Fruit fly (Drosophila melanogaster) whole organism, embryonic: Measurements from ENCODE around the gene Jhbp12.

ENCODE experiments used
- Atf3 ChIP-seq: fragments of 200-800 bp; sonication (Bioruptor generic); optimal IDR thresholded peaks from 3 replicates; lab custom pipeline; 2016; ENCODE audit warnings: missing biosample characterization, missing genetic modification characterization
- Awh ChIP-seq: fragments of 200-800 bp; sonication (Bioruptor generic); IDR thresholded peaks from 2 replicates; pipeline ENCODE4, ENCODE4 v1.3.6; 2022; ENCODE audit warnings: missing biosample characterization, missing genetic modification characterization
- CG10209 ChIP-seq: fragments of 200-800 bp; sonication (Bioruptor generic); optimal IDR thresholded peaks from 3 replicates; lab custom pipeline; 2017; ENCODE audit warnings: missing biosample characterization, mild to moderate bottlenecking, missing genetic modification characterization, missing genetic modification reagents
- CG13624 ChIP-seq: fragments of 200-800 bp; sonication (Bioruptor generic); optimal IDR thresholded peaks from 2 replicates; lab custom pipeline; 2016; ENCODE audit warnings: missing biosample characterization, missing genetic modification characterization
- CG13894 ChIP-seq: fragments of 200-800 bp; sonication (Bioruptor generic); optimal IDR thresholded peaks from 3 replicates; lab custom pipeline; 2018; ENCODE audit warnings: missing biosample characterization, mild to moderate bottlenecking, missing genetic modification characterization, moderate library complexity
- CG15696 ChIP-seq: fragments of 200-800 bp; sonication (Bioruptor generic); optimal IDR thresholded peaks from 2 replicates; lab custom pipeline; 2019; ENCODE audit warnings: missing biosample characterization, mild to moderate bottlenecking, missing genetic modification characterization, moderate library complexity
- CG17328 ChIP-seq: fragments of 200-800 bp; sonication (Bioruptor generic); IDR thresholded peaks from 2 replicates; pipeline ENCODE4 v1.3.6; 2022; ENCODE audit warnings: missing biosample characterization, missing genetic modification characterization
- CG1832 ChIP-seq: fragments of 200-800 bp; sonication (Bioruptor generic); optimal IDR thresholded peaks from 2 replicates; lab custom pipeline; 2017; ENCODE audit warnings: missing biosample characterization, mild to moderate bottlenecking, missing genetic modification characterization, inconsistent platforms
- CG18619 ChIP-seq: fragments of 200-800 bp; sonication (Bioruptor generic); optimal IDR thresholded peaks from 3 replicates; lab custom pipeline; 2017; ENCODE audit warnings: missing biosample characterization, mild to moderate bottlenecking, missing genetic modification characterization
- CG3726 ChIP-seq: fragments of 200-800 bp; sonication (Bioruptor generic); IDR thresholded peaks from 3 replicates; pipeline ENCODE4, ENCODE4 v1.3.6; 2022; ENCODE audit warnings: missing biosample characterization, missing genetic modification characterization
- CG4404 ChIP-seq: fragments of 200-800 bp; sonication (Bioruptor generic); IDR thresholded peaks from 2 replicates; pipeline ENCODE4 v1.3.6; 2022; ENCODE audit warnings: missing biosample characterization, missing genetic modification characterization
- CG7372 ChIP-seq: fragments of 200-800 bp; sonication (Bioruptor generic); IDR thresholded peaks from 2 replicates; pipeline ENCODE4 v1.3.6; 2022; ENCODE audit warnings: missing biosample characterization, missing genetic modification characterization
- CG7745 ChIP-seq: fragments of 200-800 bp; sonication (Bioruptor generic); optimal IDR thresholded peaks from 2 replicates; lab custom pipeline; 2018; ENCODE audit warnings: missing biosample characterization, mild to moderate bottlenecking, missing genetic modification characterization, moderate library complexity
- CG8388 ChIP-seq: fragments of 200-800 bp; sonication (Bioruptor generic); optimal IDR thresholded peaks from 2 replicates; lab custom pipeline; 2019; ENCODE audit warnings: missing biosample characterization, mild to moderate bottlenecking, missing genetic modification characterization, moderate library complexity
- CG9609 ChIP-seq: fragments of 200-800 bp; sonication (Bioruptor generic); optimal IDR thresholded peaks from 3 replicates; lab custom pipeline; 2016; ENCODE audit warnings: missing biosample characterization, missing genetic modification characterization
- Doc3 ChIP-seq: fragments of 200-800 bp; sonication (Bioruptor generic); IDR thresholded peaks from 3 replicates; pipeline ENCODE4 v1.3.6; 2022; ENCODE audit warnings: missing biosample characterization, missing genetic modification characterization; ENCODE audit not compliant: partially characterized antibody
- Dref ChIP-seq: fragments of 200-800 bp; sonication (Bioruptor generic); IDR thresholded peaks from 2 replicates; pipeline ENCODE4 v1.3.6; 2022; ENCODE audit warnings: missing biosample characterization, missing genetic modification characterization
- Drgx ChIP-seq: fragments of 200-800 bp; sonication (Bioruptor generic); IDR thresholded peaks from 2 replicates; pipeline ENCODE4 v1.3.6; 2022; ENCODE audit warnings: missing biosample characterization, missing genetic modification characterization
- Hey ChIP-seq: fragments of 200-800 bp; sonication (Bioruptor generic); optimal IDR thresholded peaks from 3 replicates; lab custom pipeline; 2018; ENCODE audit warnings: missing biosample characterization, mild to moderate bottlenecking, missing genetic modification characterization
- Jarid2 ChIP-seq: fragments of 200-800 bp; sonication (Bioruptor generic); optimal IDR thresholded peaks from 3 replicates; lab custom pipeline; 2017; ENCODE audit warnings: mild to moderate bottlenecking, missing biosample characterization, missing genetic modification reagents, missing genetic modification characterization
- Lim3 ChIP-seq: fragments of 200-800 bp; sonication (Bioruptor generic); IDR thresholded peaks from 2 replicates; pipeline ENCODE4 v1.3.6; 2022; ENCODE audit warnings: missing biosample characterization, missing genetic modification characterization
- Lpt ChIP-seq: fragments of >200 bp; optimal IDR thresholded peaks from 2 replicates; lab custom pipeline; 2018; ENCODE audit warnings: missing biosample characterization, missing genetic modification characterization
- MTF-1 ChIP-seq: fragments of 200-800 bp; sonication (Bioruptor generic); optimal IDR thresholded peaks from 2 replicates; lab custom pipeline; 2018; ENCODE audit warnings: missing biosample characterization, mild to moderate bottlenecking, missing genetic modification characterization, borderline replicate concordance
- Med ChIP-seq: fragments of 200-800 bp; sonication (Bioruptor generic); peaks from one replicate; lab custom pipeline; 2016; ENCODE audit warnings: missing biosample characterization, missing genetic modification characterization, mild to moderate bottlenecking, inconsistent platforms, moderate library complexity
- Mes4 ChIP-seq: fragments of 200-800 bp; sonication (Bioruptor generic); optimal IDR thresholded peaks from 2 replicates; lab custom pipeline; 2016; ENCODE audit warnings: missing biosample characterization, missing genetic modification characterization
- Nf-YA ChIP-seq: fragments of 200-800 bp; sonication (Bioruptor generic); IDR thresholded peaks from 2 replicates; pipeline ENCODE4 v1.3.6; 2022; ENCODE audit warnings: missing biosample characterization, missing genetic modification characterization
- Nf-YB ChIP-seq: fragments of 200-800 bp; sonication (Bioruptor generic); optimal IDR thresholded peaks from 3 replicates; lab custom pipeline; 2019; ENCODE audit warnings: missing biosample characterization, mild to moderate bottlenecking, missing genetic modification characterization, moderate library complexity
- Oaz ChIP-seq: fragments of 200-800 bp; sonication (Bioruptor generic); IDR thresholded peaks from 2 replicates; pipeline ENCODE4 v1.3.6; 2022; ENCODE audit warnings: missing biosample characterization, missing genetic modification characterization
- Optix ChIP-seq: fragments of 200-800 bp; sonication (Bioruptor generic); IDR thresholded peaks from 3 replicates; pipeline ENCODE4 v1.3.6; 2022; ENCODE audit warnings: missing biosample characterization, missing genetic modification characterization
- Tbp ChIP-seq: fragments of >200 bp; optimal IDR thresholded peaks from 2 replicates; lab custom pipeline; 2018; ENCODE audit warnings: missing biosample characterization, missing genetic modification characterization
- Trl ChIP-seq, 3 experiments: fragments of >200 bp in 2 of 3; fragments of 200-800 bp in 1 of 3; sonication (Bioruptor generic) in 1 of 3; optimal IDR thresholded peaks; 2 replicates in 1 of 3; 3 replicates in 2 of 3; lab custom pipeline; 2016 to 2017; ENCODE audit warnings: missing biosample characterization in 1 of 3, missing genetic modification characterization in 1 of 3
- Xrp1 ChIP-seq: fragments of 200-800 bp; sonication (Bioruptor generic); IDR thresholded peaks from 2 replicates; pipeline ENCODE4 v1.3.6; 2022; ENCODE audit warnings: missing biosample characterization, missing genetic modification characterization
- YL-1 ChIP-seq: fragments of 200-800 bp; sonication (Bioruptor generic); optimal IDR thresholded peaks from 3 replicates; lab custom pipeline; 2017; ENCODE audit warnings: missing biosample characterization, mild to moderate bottlenecking, missing genetic modification characterization
- amos ChIP-seq: fragments of 200-800 bp; sonication (Bioruptor generic); IDR thresholded peaks from 2 replicates; pipeline ENCODE4 v1.3.6; 2022; ENCODE audit warnings: missing biosample characterization, missing genetic modification characterization; ENCODE audit not compliant: partially characterized antibody
- crc ChIP-seq: fragments of 200-800 bp; sonication (Bioruptor generic); optimal IDR thresholded peaks from 2 replicates; lab custom pipeline; 2016; ENCODE audit warnings: missing biosample characterization, missing genetic modification characterization
- croc ChIP-seq: fragments of 200-800 bp; sonication (Bioruptor generic); conservative IDR thresholded peaks from 3 replicates; pipeline ENCODE4 v1.3.6; 2022; ENCODE audit warnings: missing biosample characterization, missing genetic modification characterization
- dan ChIP-seq: fragments of 200-800 bp; sonication (Bioruptor generic); IDR thresholded peaks from 2 replicates; pipeline ENCODE4 v1.3.6; 2022; ENCODE audit warnings: missing biosample characterization, missing genetic modification characterization
- danr ChIP-seq: fragments of 200-800 bp; sonication (Bioruptor generic); IDR thresholded peaks from 2 replicates; pipeline ENCODE4 v1.3.6; 2022; ENCODE audit warnings: missing biosample characterization, missing genetic modification characterization
- dysf ChIP-seq: fragments of 200-800 bp; sonication (Bioruptor generic); IDR thresholded peaks from 3 replicates; pipeline ENCODE4 v1.3.6; 2022; ENCODE audit warnings: missing biosample characterization, missing genetic modification characterization
- eve ChIP-seq, 2 experiments: fragments of >200 bp; optimal IDR thresholded peaks; 2 replicates each; lab custom pipeline; 2017; ENCODE audit warnings: missing biosample characterization in 2 of 2, missing genetic modification characterization in 2 of 2
- fd3F ChIP-seq: fragments of 200-800 bp; sonication (Bioruptor generic); optimal IDR thresholded peaks from 2 replicates; lab custom pipeline; 2018; ENCODE audit warnings: missing biosample characterization, mild to moderate bottlenecking, missing genetic modification characterization, moderate library complexity
- gem ChIP-seq: fragments of 200-800 bp; sonication (Bioruptor generic); optimal IDR thresholded peaks from 2 replicates; lab custom pipeline; 2019; ENCODE audit warnings: missing biosample characterization, mild to moderate bottlenecking, missing genetic modification characterization, moderate library complexity
- h ChIP-seq: fragments of >200 bp; optimal IDR thresholded peaks from 2 replicates; lab custom pipeline; 2017
- kay ChIP-seq: fragments of 200-800 bp; sonication (Bioruptor generic); optimal IDR thresholded peaks from 2 replicates; lab custom pipeline; 2016; ENCODE audit warnings: missing biosample characterization, missing genetic modification characterization
- kni ChIP-seq: fragments of 200-800 bp; sonication (Bioruptor generic); optimal IDR thresholded peaks from 3 replicates; lab custom pipeline; 2017; ENCODE audit warnings: mild to moderate bottlenecking, missing biosample characterization, missing genetic modification reagents, missing genetic modification characterization
- prd ChIP-seq, 3 experiments: fragments of >200 bp in 2 of 3; fragments of 200-800 bp in 1 of 3; sonication (Bioruptor generic) in 1 of 3; optimal IDR thresholded peaks in 2 of 3; IDR thresholded peaks in 1 of 3; 2 replicates in 2 of 3; 3 replicates in 1 of 3; pipeline versions ENCODE4 v1.3.6 to Lab custom; 2017 to 2022; ENCODE audit warnings: missing biosample characterization in 1 of 3, missing genetic modification characterization in 1 of 3
- rib ChIP-seq: fragments of 200-800 bp; sonication (Bioruptor generic); IDR thresholded peaks from 2 replicates; pipeline ENCODE4 v1.3.6; 2022; ENCODE audit warnings: missing biosample characterization, missing genetic modification characterization
- tgo ChIP-seq: fragments of 200-800 bp; sonication (Bioruptor generic); IDR thresholded peaks from 3 replicates; pipeline ENCODE4 v1.3.6; 2022; ENCODE audit warnings: missing biosample characterization, missing genetic modification characterization
- tin ChIP-seq: fragments of 200-800 bp; sonication (Bioruptor generic); optimal IDR thresholded peaks from 3 replicates; lab custom pipeline; 2016; ENCODE audit warnings: missing biosample characterization, missing genetic modification characterization
- wek ChIP-seq: fragments of 200-800 bp; sonication (Bioruptor generic); optimal IDR thresholded peaks from 3 replicates; lab custom pipeline; 2018; ENCODE audit warnings: missing biosample characterization, mild to moderate bottlenecking, missing genetic modification characterization, moderate library complexity

Gene Jhbp12

dm6 chr3R:24543033-24543675 is 18.6 kb downstream of the Jhbp12 start (continued):
- TF ChIP-seq prd (optimal IDR thresholded peaks at IDR 0.05; lab: Kevin White, UChicago) = no peak
- TF ChIP-seq prd (GFP tag; IDR thresholded peaks at IDR 0.05; lab: Robert Waterston, UW) = peak; percentile 96
- TF ChIP-seq CG3726 = peak; percentile 85
- TF ChIP-seq fd3F (GFP tag; lab: Kevin White, UChicago) = peak; percentile 97
- peak; percentile 95 for TF ChIP-seq Drgx (GFP tag; lab: Robert Waterston, UW)
- no peak for TF ChIP-seq Doc3 (GFP tag; lab: Robert Waterston, UW)
- TF ChIP-seq gem (tag; lab: Kevin White, UChicago) = peak; percentile 95
- TF ChIP-seq Xrp1 (GFP tag; lab: Robert Waterston, UW) = peak; percentile 92
- TF ChIP-seq CG17328 (GFP tag; lab: Robert Waterston, UW) = peak; percentile 94
- TF ChIP-seq eve (GFP tag; optimal IDR thresholded peaks at IDR 0.05; lab: Kevin White, UChicago) = no peak
- peak; percentile 53 for TF ChIP-seq CG15696 (tag; lab: Kevin White, UChicago)
- TF ChIP-seq Nf-YB (GFP tag; lab: Kevin White, UChicago) = peak; percentile 85
- TF ChIP-seq MTF-1 (GFP tag; lab: Kevin White, UChicago) = peak; percentile 31
- TF ChIP-seq kay (GFP tag; lab: Kevin White, UChicago) = peak; percentile 76
- no peak for TF ChIP-seq amos (GFP tag; lab: Robert Waterston, UW)
- no peak for TF ChIP-seq dan
- no peak for TF ChIP-seq CG7745 (tag; lab: Kevin White, UChicago)
- no peak for TF ChIP-seq Trl (optimal IDR thresholded peaks at IDR 0.05; lab: Kevin White, UChicago)
- peak; percentile 79 for TF ChIP-seq Trl (GFP tag; optimal IDR thresholded peaks at IDR 0.05; lab: Kevin White, UChicago)
- TF ChIP-seq Mes4 (GFP tag; lab: Kevin White, UChicago) = peak; percentile 71
- no peak for TF ChIP-seq CG13624 (GFP tag; lab: Kevin White, UChicago)
- peak; percentile 90 for TF ChIP-seq CG13894
- TF ChIP-seq CG18619 = peak; percentile 91
- peak; percentile 77 for TF ChIP-seq Atf3 (GFP tag; lab: Kevin White, UChicago)
- peak; percentile 80 for TF ChIP-seq Lim3 (GFP tag; lab: Robert Waterston, UW)
- TF ChIP-seq CG4404 (GFP tag; lab: Robert Waterston, UW) = peak; percentile 81
- TF ChIP-seq tin (GFP tag; lab: Kevin White, UChicago) = peak; percentile 94
- peak; percentile 99 for TF ChIP-seq Med
- peak; percentile 84 for TF ChIP-seq Hey
- TF ChIP-seq CG1832 (GFP tag; lab: Kevin White, UChicago) = no peak
- peak; percentile 92 for TF ChIP-seq Oaz (GFP tag; lab: Robert Waterston, UW)
- TF ChIP-seq CG10209 (GFP tag; lab: Kevin White, UChicago) = peak; percentile 92
- TF ChIP-seq Lpt (GFP tag; lab: Kevin White, UChicago) = no peak
- TF ChIP-seq rib = peak; percentile 96
- TF ChIP-seq dysf (GFP tag; lab: Robert Waterston, UW) = peak; percentile 98
- no peak for TF ChIP-seq Jarid2 (GFP tag; lab: Kevin White, UChicago)
- TF ChIP-seq CG8388 (GFP tag; lab: Kevin White, UChicago) = peak; percentile 70
- TF ChIP-seq CG9609 = peak; percentile 79
- TF ChIP-seq YL-1 (GFP tag; lab: Kevin White, UChicago) = peak; percentile 57
- peak; percentile 65 for TF ChIP-seq croc (GFP tag; lab: Robert Waterston, UW)
- TF ChIP-seq kni (GFP tag; lab: Kevin White, UChicago) = peak; percentile 19
- TF ChIP-seq Optix (GFP tag; lab: Robert Waterston, UW) = peak; percentile 84
- peak; percentile 95 for TF ChIP-seq tgo (GFP tag; lab: Robert Waterston, UW)
- TF ChIP-seq Awh (GFP tag; lab: Robert Waterston, UW) = peak; percentile 94
- TF ChIP-seq Tbp = no peak
- TF ChIP-seq h (lab: Kevin White, UChicago) = no peak
- peak; percentile 85 for TF ChIP-seq Nf-YA (GFP tag; lab: Robert Waterston, UW)
- peak; percentile 35 for TF ChIP-seq Dref (GFP tag; lab: Robert Waterston, UW)
- TF ChIP-seq wek = peak; percentile 65
- peak; percentile 81 for TF ChIP-seq crc (GFP tag; lab: Kevin White, UChicago)
- TF ChIP-seq CG7372 = peak; percentile 96
- TF ChIP-seq danr (GFP tag; lab: Robert Waterston, UW) = peak; percentile 85
